ENCODE assay signal across 2 fruit fly cellular contexts in genomic region chr3L:5359208-5360003, dm6.
A peak's percentile ranks its signal among the peaks of the same experiment; 100 is the strongest.
TF ChIP-seq lines count a peak whose summit lies in the region.

Klp64D (minus strand) TSS chr3L:5359392.

TF ChIP-seq in whole organism, adult, 20 proteins besides CTCF, POLR2A, EP300 and RAD21 (continued from another document):
- TF ChIP-seq cic (GFP tag; optimal IDR thresholded peaks at IDR 0.05; lab: Kevin White, UChicago): peak; percentile 4
- no peak for TF ChIP-seq ovo (GFP tag; optimal IDR thresholded peaks at IDR 0.05; lab: Kevin White, UChicago)

TF ChIP-seq in whole organism, embryonic, 481 proteins besides CTCF, POLR2A, EP300 and RAD21 (continued from another document and continues in another):
- TF ChIP-seq CG12104 (GFP tag; optimal IDR thresholded peaks at IDR 0.05; lab: Kevin White, UChicago): no peak
- TF ChIP-seq CG14050 (GFP tag; IDR thresholded peaks at IDR 0.05; lab: Robert Waterston, UW): no peak
- no peak for TF ChIP-seq so (GFP tag; IDR thresholded peaks at IDR 0.05; lab: Robert Waterston, UW)
- TF ChIP-seq CG11093 (GFP tag; IDR thresholded peaks at IDR 0.05; lab: Robert Waterston, UW): no peak
- TF ChIP-seq trh (GFP tag; optimal IDR thresholded peaks at IDR 0.05; lab: Kevin White, UChicago): no peak
- no peak for TF ChIP-seq HLH3B (GFP tag; IDR thresholded peaks at IDR 0.05; lab: Robert Waterston, UW)
- TF ChIP-seq CG7372 (GFP tag; IDR thresholded peaks at IDR 0.05; lab: Robert Waterston, UW): no peak
- no peak for TF ChIP-seq Atf6 (GFP tag; IDR thresholded peaks at IDR 0.05; lab: Robert Waterston, UW)
- TF ChIP-seq grn (GFP tag; optimal IDR thresholded peaks at IDR 0.05; lab: Kevin White, UChicago): no peak
- no peak for TF ChIP-seq CG8290 (GFP tag; optimal IDR thresholded peaks at IDR 0.05; lab: Kevin White, UChicago)
- TF ChIP-seq CG8290 (tag; optimal IDR thresholded peaks at IDR 0.05; lab: Kevin White, UChicago): peak in 1 of 2 experiments; percentile 3
- no peak for TF ChIP-seq eve (GFP tag; optimal IDR thresholded peaks at IDR 0.05; lab: Kevin White, UChicago)
- TF ChIP-seq sqz (GFP tag; optimal IDR thresholded peaks at IDR 0.05; lab: Kevin White, UChicago): peak; percentile 83
- peak; percentile 45 for TF ChIP-seq CG9817 (tag; optimal IDR thresholded peaks at IDR 0.05; lab: Kevin White, UChicago)
- TF ChIP-seq Xrp1 (GFP tag; IDR thresholded peaks at IDR 0.05; lab: Robert Waterston, UW): peak; percentile 10; the same call in 1 of the 2 replicates
- TF ChIP-seq CG6791 (GFP tag; IDR thresholded peaks at IDR 0.05; lab: Robert Waterston, UW; ENCODE audit: partially characterized antibody): no peak
- TF ChIP-seq repo (GFP tag; optimal IDR thresholded peaks at IDR 0.05; lab: Kevin White, UChicago): no peak
- TF ChIP-seq pros (GFP tag; optimal IDR thresholded peaks at IDR 0.05; lab: Kevin White, UChicago): no peak
- TF ChIP-seq fd3F (GFP tag; optimal IDR thresholded peaks at IDR 0.05; lab: Kevin White, UChicago): peak; percentile 25
- peak; percentile 19 for TF ChIP-seq Sox102F (GFP tag; optimal IDR thresholded peaks at IDR 0.05; lab: Kevin White, UChicago)
- no peak for TF ChIP-seq CG5953 (GFP tag; IDR thresholded peaks at IDR 0.05; lab: Robert Waterston, UW)
- peak; percentile 56 for TF ChIP-seq Rfx (GFP tag; IDR thresholded peaks at IDR 0.05; lab: Robert Waterston, UW)
- TF ChIP-seq Blimp-1 (GFP tag; optimal IDR thresholded peaks at IDR 0.05; lab: Kevin White, UChicago): peak; percentile 25
- TF ChIP-seq Hr3 (GFP tag; optimal IDR thresholded peaks at IDR 0.05; lab: Kevin White, UChicago): peak; percentile 12
- peak; percentile 43 for TF ChIP-seq CG8924 (tag; optimal IDR thresholded peaks at IDR 0.05; lab: Kevin White, UChicago)
- TF ChIP-seq lmd (GFP tag; IDR thresholded peaks at IDR 0.05; lab: Robert Waterston, UW): peak; percentile 21; the same call in 1 of the 2 replicates
- TF ChIP-seq CG7928 (GFP tag; optimal IDR thresholded peaks at IDR 0.05; lab: Kevin White, UChicago): no peak
- no peak for TF ChIP-seq Hey (tag; optimal IDR thresholded peaks at IDR 0.05; lab: Kevin White, UChicago)
- peak; percentile 20 for TF ChIP-seq tin (GFP tag; optimal IDR thresholded peaks at IDR 0.05; lab: Kevin White, UChicago)
- no peak for TF ChIP-seq CG12769 (tag; optimal IDR thresholded peaks at IDR 0.05; lab: Kevin White, UChicago)
- no peak for TF ChIP-seq crol (GFP tag; IDR thresholded peaks at IDR 0.05; lab: Robert Waterston, UW)
- peak; percentile 39 for TF ChIP-seq dmrt11E (tag; optimal IDR thresholded peaks at IDR 0.05; lab: Kevin White, UChicago)
- no peak for TF ChIP-seq cato (GFP tag; optimal IDR thresholded peaks at IDR 0.05; lab: Kevin White, UChicago; ENCODE audit: borderline replicate concordance)
- no peak for TF ChIP-seq Hmx (GFP tag; optimal IDR thresholded peaks at IDR 0.05; lab: Kevin White, UChicago)
- TF ChIP-seq trem (tag; optimal IDR thresholded peaks at IDR 0.05; lab: Kevin White, UChicago): peak; percentile 3
- no peak for TF ChIP-seq HLH54F (GFP tag; optimal IDR thresholded peaks at IDR 0.05; lab: Kevin White, UChicago)
- TF ChIP-seq CG3407 (GFP tag; optimal IDR thresholded peaks at IDR 0.05; lab: Kevin White, UChicago): no peak
- TF ChIP-seq maf-S (GFP tag; optimal IDR thresholded peaks at IDR 0.05; lab: Kevin White, UChicago): no peak
- no peak for TF ChIP-seq Deaf1 (tag; optimal IDR thresholded peaks at IDR 0.05; lab: Kevin White, UChicago)
- TF ChIP-seq rib (GFP tag; IDR thresholded peaks at IDR 0.05; lab: Robert Waterston, UW): peak; percentile 69
- no peak for TF ChIP-seq Lhr (GFP tag; optimal IDR thresholded peaks at IDR 0.05; lab: Kevin White, UChicago)
- no peak for TF ChIP-seq CHES-1-like (GFP tag; optimal IDR thresholded peaks at IDR 0.05; lab: Kevin White, UChicago)
- TF ChIP-seq Nf-YC (tag; optimal IDR thresholded peaks at IDR 0.05; lab: Kevin White, UChicago): peak; percentile 69
- TF ChIP-seq wdn (GFP tag; IDR thresholded peaks at IDR 0.05; lab: Robert Waterston, UW): no peak
- TF ChIP-seq CG6854 (GFP tag; optimal IDR thresholded peaks at IDR 0.05; lab: Kevin White, UChicago): no peak
- TF ChIP-seq az2 (GFP tag; optimal IDR thresholded peaks at IDR 0.05; lab: Kevin White, UChicago): no peak
- no peak for TF ChIP-seq lbe (GFP tag; optimal IDR thresholded peaks at IDR 0.05; lab: Kevin White, UChicago)
- TF ChIP-seq CG11560 (tag; IDR thresholded peaks at IDR 0.05; lab: Robert Waterston, UW): no peak
- TF ChIP-seq CG34376 (GFP tag; optimal IDR thresholded peaks at IDR 0.05; lab: Kevin White, UChicago): no peak
- TF ChIP-seq ttk (GFP tag; IDR thresholded peaks at IDR 0.05; lab: Robert Waterston, UW): no peak
- TF ChIP-seq gce (GFP tag; IDR thresholded peaks at IDR 0.05; lab: Robert Waterston, UW): no peak
- no peak for TF ChIP-seq ken (GFP tag; IDR thresholded peaks at IDR 0.05; lab: Robert Waterston, UW)
- TF ChIP-seq CG16863 (GFP tag; optimal IDR thresholded peaks at IDR 0.05; lab: Kevin White, UChicago): no peak
- TF ChIP-seq Sry-β (GFP tag; optimal IDR thresholded peaks at IDR 0.05; lab: Kevin White, UChicago): no peak
- no peak for TF ChIP-seq Xbp1 (GFP tag; optimal IDR thresholded peaks at IDR 0.05; lab: Kevin White, UChicago)
- TF ChIP-seq CG11504 (tag; optimal IDR thresholded peaks at IDR 0.05; lab: Kevin White, UChicago): peak; percentile 32
- peak; percentile 58 for TF ChIP-seq CG13424 (tag; optimal IDR thresholded peaks at IDR 0.05; lab: Kevin White, UChicago)
- TF ChIP-seq CG12391 (tag; optimal IDR thresholded peaks at IDR 0.05; lab: Kevin White, UChicago): peak; percentile 50
- TF ChIP-seq schlank (tag; optimal IDR thresholded peaks at IDR 0.05; lab: Kevin White, UChicago): no peak
- no peak for TF ChIP-seq CG6175 (GFP tag; IDR thresholded peaks at IDR 0.05; lab: Robert Waterston, UW)
- no peak for TF ChIP-seq Kr (GFP tag; optimal IDR thresholded peaks at IDR 0.05; lab: Kevin White, UChicago)
- TF ChIP-seq gro (GFP tag; optimal IDR thresholded peaks at IDR 0.05; lab: Kevin White, UChicago): no peak
- TF ChIP-seq inv (GFP tag; IDR thresholded peaks at IDR 0.05; lab: Robert Waterston, UW; ENCODE audit: partially characterized antibody): no peak
- TF ChIP-seq sob (GFP tag; IDR thresholded peaks at IDR 0.05; lab: Robert Waterston, UW): 0 out of 2 replicates have a peak, but pooled peaks have one; percentile 25
- no peak for TF ChIP-seq Oli (tag; optimal IDR thresholded peaks at IDR 0.05; lab: Kevin White, UChicago)
- no peak for TF ChIP-seq CrebB (tag; optimal IDR thresholded peaks at IDR 0.05; lab: Kevin White, UChicago)
- peak; percentile 26 for TF ChIP-seq CG30020 (tag; optimal IDR thresholded peaks at IDR 0.05; lab: Kevin White, UChicago)
- no peak for TF ChIP-seq Asciz (GFP tag; optimal IDR thresholded peaks at IDR 0.05; lab: Kevin White, UChicago)
- no peak for TF ChIP-seq ranshi (GFP tag; IDR thresholded peaks at IDR 0.05; lab: Robert Waterston, UW)
- no peak for TF ChIP-seq Dip2 (GFP tag; IDR thresholded peaks at IDR 0.05; lab: Robert Waterston, UW)
- no peak for TF ChIP-seq Fer2 (tag; optimal IDR thresholded peaks at IDR 0.05; lab: Kevin White, UChicago)
- TF ChIP-seq CG3838 (GFP tag; optimal IDR thresholded peaks at IDR 0.05; lab: Kevin White, UChicago): no peak
- TF ChIP-seq pan (optimal IDR thresholded peaks at IDR 0.05; lab: Kevin White, UChicago): no peak
- TF ChIP-seq pan (GFP tag; optimal IDR thresholded peaks at IDR 0.05 in 1 of 2, IDR thresholded peaks at IDR 0.05 in 1 of 2): peak in 1 of 2 experiments; percentile 6
- TF ChIP-seq CG15601 (tag; optimal IDR thresholded peaks at IDR 0.05; lab: Kevin White, UChicago): no peak
- no peak for TF ChIP-seq Gug (GFP tag; IDR thresholded peaks at IDR 0.05; lab: Robert Waterston, UW)
- TF ChIP-seq Six4 (GFP tag; optimal IDR thresholded peaks at IDR 0.05; lab: Kevin White, UChicago): no peak
- no peak for TF ChIP-seq lola (GFP tag; optimal IDR thresholded peaks at IDR 0.05; lab: Kevin White, UChicago)
- TF ChIP-seq CG31388 (GFP tag; optimal IDR thresholded peaks at IDR 0.05; lab: Kevin White, UChicago): no peak
- no peak for TF ChIP-seq oc (tag; optimal IDR thresholded peaks at IDR 0.05; lab: Kevin White, UChicago)
- TF ChIP-seq disco-r (GFP tag; optimal IDR thresholded peaks at IDR 0.05; lab: Kevin White, UChicago): no peak
- no peak for TF ChIP-seq Sry-δ (GFP tag; optimal IDR thresholded peaks at IDR 0.05; lab: Kevin White, UChicago)
- no peak for TF ChIP-seq psq (GFP tag; optimal IDR thresholded peaks at IDR 0.05; lab: Kevin White, UChicago)
- TF ChIP-seq CG10321 (GFP tag; IDR thresholded peaks at IDR 0.05; lab: Robert Waterston, UW): no peak
- TF ChIP-seq CG11398 (GFP tag; optimal IDR thresholded peaks at IDR 0.05; lab: Kevin White, UChicago): no peak
- TF ChIP-seq sens (GFP tag; lab: Kevin White, UChicago): peak; percentile 22
- no peak for TF ChIP-seq jigr1 (GFP tag; IDR thresholded peaks at IDR 0.05; lab: Robert Waterston, UW)
- TF ChIP-seq Nf-YA (GFP tag; IDR thresholded peaks at IDR 0.05; lab: Robert Waterston, UW): no peak
- no peak for TF ChIP-seq CG4282 (GFP tag; optimal IDR thresholded peaks at IDR 0.05; lab: Kevin White, UChicago)
- peak; percentile 20 for TF ChIP-seq Fer3 (tag; optimal IDR thresholded peaks at IDR 0.05; lab: Kevin White, UChicago)
- no peak for TF ChIP-seq CG17612 (GFP tag; IDR thresholded peaks at IDR 0.05; lab: Robert Waterston, UW)
- peak; percentile 12 for TF ChIP-seq CG3281 (GFP tag; optimal IDR thresholded peaks at IDR 0.05; lab: Kevin White, UChicago)
- no peak for TF ChIP-seq otp (GFP tag; IDR thresholded peaks at IDR 0.05; lab: Robert Waterston, UW)
- TF ChIP-seq Aef1 (GFP tag; IDR thresholded peaks at IDR 0.05; lab: Robert Waterston, UW): no peak
- TF ChIP-seq sug (tag; optimal IDR thresholded peaks at IDR 0.05; lab: Kevin White, UChicago): peak; percentile 31
- TF ChIP-seq H15 (GFP tag; IDR thresholded peaks at IDR 0.05; lab: Robert Waterston, UW): no peak
- TF ChIP-seq abd-A (tag; optimal IDR thresholded peaks at IDR 0.05; lab: Kevin White, UChicago): no peak
- TF ChIP-seq CG2678 (tag; optimal IDR thresholded peaks at IDR 0.05; lab: Kevin White, UChicago): peak; percentile 56
- no peak for TF ChIP-seq CG7745 (tag; optimal IDR thresholded peaks at IDR 0.05; lab: Kevin White, UChicago)
- TF ChIP-seq pb (GFP tag; optimal IDR thresholded peaks at IDR 0.05; lab: Kevin White, UChicago): no peak
- no peak for TF ChIP-seq mam (GFP tag; optimal IDR thresholded peaks at IDR 0.05; lab: Kevin White, UChicago)
- TF ChIP-seq CG13894 (tag; optimal IDR thresholded peaks at IDR 0.05; lab: Kevin White, UChicago): peak; percentile 46
- TF ChIP-seq Hr39 (optimal IDR thresholded peaks at IDR 0.05; lab: Kevin White, UChicago): no peak
- no peak for TF ChIP-seq gcm2 (GFP tag; optimal IDR thresholded peaks at IDR 0.05; lab: Kevin White, UChicago)
- TF ChIP-seq chm (GFP tag; IDR thresholded peaks at IDR 0.05; lab: Robert Waterston, UW): no peak
- TF ChIP-seq Dek (tag; optimal IDR thresholded peaks at IDR 0.05; lab: Kevin White, UChicago): no peak
- TF ChIP-seq tup (GFP tag; optimal IDR thresholded peaks at IDR 0.05; lab: Kevin White, UChicago): no peak
- TF ChIP-seq CG6683 (GFP tag; optimal IDR thresholded peaks at IDR 0.05; lab: Kevin White, UChicago): no peak
- TF ChIP-seq CG3163 (GFP tag; optimal IDR thresholded peaks at IDR 0.05; lab: Kevin White, UChicago): no peak
- no peak for TF ChIP-seq CG17186 (GFP tag; optimal IDR thresholded peaks at IDR 0.05; lab: Kevin White, UChicago)
- TF ChIP-seq salm (tag; optimal IDR thresholded peaks at IDR 0.05; lab: Kevin White, UChicago): no peak
- no peak for TF ChIP-seq CG4707 (GFP tag; optimal IDR thresholded peaks at IDR 0.05; lab: Kevin White, UChicago)
- no peak for TF ChIP-seq MTF-1 (GFP tag; optimal IDR thresholded peaks at IDR 0.05; lab: Kevin White, UChicago; ENCODE audit: borderline replicate concordance)
- no peak for TF ChIP-seq CG6813 (GFP tag; optimal IDR thresholded peaks at IDR 0.05; lab: Kevin White, UChicago)
- no peak for TF ChIP-seq CG5245 (GFP tag; optimal IDR thresholded peaks at IDR 0.05; lab: Kevin White, UChicago)
- no peak for TF ChIP-seq ems (GFP tag; optimal IDR thresholded peaks at IDR 0.05; lab: Kevin White, UChicago)
- no peak for TF ChIP-seq tll (GFP tag; optimal IDR thresholded peaks at IDR 0.05; lab: Kevin White, UChicago)
- peak; percentile 26 for TF ChIP-seq phol (tag; optimal IDR thresholded peaks at IDR 0.05; lab: Kevin White, UChicago)
- no peak for TF ChIP-seq Ets65A (GFP tag; lab: Kevin White, UChicago)
- peak; percentile 47 for TF ChIP-seq CG15269 (tag; optimal IDR thresholded peaks at IDR 0.05; lab: Kevin White, UChicago)
- no peak for TF ChIP-seq org-1 (GFP tag; optimal IDR thresholded peaks at IDR 0.05; lab: Kevin White, UChicago)
- TF ChIP-seq CG8388 (GFP tag; optimal IDR thresholded peaks at IDR 0.05; lab: Kevin White, UChicago): no peak
- no peak for TF ChIP-seq Bdp1 (GFP tag; optimal IDR thresholded peaks at IDR 0.05; lab: Kevin White, UChicago)
- TF ChIP-seq Atf3 (GFP tag; optimal IDR thresholded peaks at IDR 0.05; lab: Kevin White, UChicago): no peak
- TF ChIP-seq Ada2b (GFP tag; IDR thresholded peaks at IDR 0.05; lab: Robert Waterston, UW): no peak
- TF ChIP-seq CG3847 (GFP tag; IDR thresholded peaks at IDR 0.05; lab: Robert Waterston, UW): peak; percentile 59
- TF ChIP-seq tap (tag; optimal IDR thresholded peaks at IDR 0.05; lab: Kevin White, UChicago): no peak
- no peak for TF ChIP-seq CG43689 (GFP tag; IDR thresholded peaks at IDR 0.05; lab: Robert Waterston, UW)
- no peak for TF ChIP-seq emc (GFP tag; optimal IDR thresholded peaks at IDR 0.05; lab: Kevin White, UChicago)
- no peak for TF ChIP-seq pfk (GFP tag; optimal IDR thresholded peaks at IDR 0.05; lab: Kevin White, UChicago)
- 0 out of 3 replicates have a peak, but pooled peaks have one; percentile 26 for TF ChIP-seq C15 (GFP tag; IDR thresholded peaks at IDR 0.05; lab: Robert Waterston, UW)
- TF ChIP-seq Camta (GFP tag; optimal IDR thresholded peaks at IDR 0.05; lab: Kevin White, UChicago): no peak
- no peak for TF ChIP-seq esg (GFP tag; conservative IDR thresholded peaks at IDR 0.05; lab: Robert Waterston, UW)
- TF ChIP-seq ATbp (GFP tag; optimal IDR thresholded peaks at IDR 0.05; lab: Kevin White, UChicago): no peak
- peak; percentile 32 for TF ChIP-seq Meics (GFP tag; optimal IDR thresholded peaks at IDR 0.05; lab: Kevin White, UChicago)
- TF ChIP-seq CG18764 (GFP tag; optimal IDR thresholded peaks at IDR 0.05; lab: Kevin White, UChicago): no peak
- no peak for TF ChIP-seq bbx (GFP tag; IDR thresholded peaks at IDR 0.05; lab: Robert Waterston, UW; ENCODE audit: partially characterized antibody)
- TF ChIP-seq Gsc (GFP tag; IDR thresholded peaks at IDR 0.05; lab: Robert Waterston, UW): no peak
